Fruit fly (Drosophila melanogaster): ENCODE measurements around the gene CG8032.
A peak's percentile ranks its signal among the peaks of the same experiment; 100 is the strongest.

CG8032 gene

dm6 chr3R:8715851-8716550 lies 52.1 kb downstream of the CG8032 start, which contains the start of gene TMEM216:
Gene TMEM216 (plus strand): TSS chr3R:8716243.
- no peak for TF ChIP-seq CG11247 (GFP tag; IDR thresholded peaks at IDR 0.05)
- TF ChIP-seq CG18619 (GFP tag; optimal IDR thresholded peaks at IDR 0.05): no peak
- no peak for TF ChIP-seq caup (GFP tag; optimal IDR thresholded peaks at IDR 0.05; ENCODE audit: severe bottlenecking)
- peak; percentile 16 for TF ChIP-seq CG7987 (GFP tag; optimal IDR thresholded peaks at IDR 0.05)
- TF ChIP-seq lola (GFP tag; optimal IDR thresholded peaks at IDR 0.05): no peak
- no peak for TF ChIP-seq CG12236 (GFP tag; optimal IDR thresholded peaks at IDR 0.05)
- peak; percentile 60 for TF ChIP-seq BEAF-32 (GFP tag; optimal IDR thresholded peaks at IDR 0.05)
- TF ChIP-seq kay (GFP tag; optimal IDR thresholded peaks at IDR 0.05): no peak
- no peak for TF ChIP-seq Bdp1 (GFP tag; optimal IDR thresholded peaks at IDR 0.05)
- TF ChIP-seq knrl (GFP tag; IDR thresholded peaks at IDR 0.05; ENCODE audit: partially characterized antibody): no peak
- TF ChIP-seq dpn (GFP tag; optimal IDR thresholded peaks at IDR 0.05): peak in 1 of 2 experiments; percentile 6
- TF ChIP-seq dmrt11E (tag; optimal IDR thresholded peaks at IDR 0.05): peak; percentile 15
- peak; percentile 73 for TF ChIP-seq stwl (tag; optimal IDR thresholded peaks at IDR 0.05)
- peak; percentile 82 for TF ChIP-seq pzg (GFP tag; optimal IDR thresholded peaks at IDR 0.05)
- TF ChIP-seq CG7271 (tag; optimal IDR thresholded peaks at IDR 0.05): peak; percentile 10
- no peak for TF ChIP-seq CG17328 (GFP tag; IDR thresholded peaks at IDR 0.05)
- no peak for TF ChIP-seq CG1832 (GFP tag; optimal IDR thresholded peaks at IDR 0.05)
- TF ChIP-seq CG13287 (GFP tag; IDR thresholded peaks at IDR 0.05; ENCODE audit: partially characterized antibody): peak; percentile 73
- peak; percentile 36; the same call in 1 of the 2 replicates for TF ChIP-seq MBD-R2 (GFP tag; IDR thresholded peaks at IDR 0.05)
- no peak for TF ChIP-seq CG17568 (GFP tag; optimal IDR thresholded peaks at IDR 0.05)
- no peak for TF ChIP-seq ind (GFP tag; optimal IDR thresholded peaks at IDR 0.05)
- TF ChIP-seq CG30020 (tag; optimal IDR thresholded peaks at IDR 0.05): peak; percentile 25
- 0 out of 3 replicates have a peak, but pooled peaks have one; percentile 40 for TF ChIP-seq CG7963 (GFP tag; IDR thresholded peaks at IDR 0.05; ENCODE audit: partially characterized antibody)
- TF ChIP-seq Gug (GFP tag; IDR thresholded peaks at IDR 0.05): no peak
- peak; percentile 36 for TF ChIP-seq CG10543 (GFP tag; optimal IDR thresholded peaks at IDR 0.05)
- peak; percentile 76 for TF ChIP-seq Med (GFP tag)
- TF ChIP-seq HLH4C (GFP tag; IDR thresholded peaks at IDR 0.05; ENCODE audit: partially characterized antibody): peak; percentile 71
- no peak for TF ChIP-seq aop (GFP tag; IDR thresholded peaks at IDR 0.05)
- peak; percentile 77 for TF ChIP-seq Ets97D (GFP tag; optimal IDR thresholded peaks at IDR 0.05)
- no peak for TF ChIP-seq sisA (GFP tag; IDR thresholded peaks at IDR 0.05)
- TF ChIP-seq CG12942 (GFP tag; optimal IDR thresholded peaks at IDR 0.05): no peak
- peak; percentile 83 for TF ChIP-seq Elba2 (GFP tag; optimal IDR thresholded peaks at IDR 0.05)
- TF ChIP-seq Awh (GFP tag; IDR thresholded peaks at IDR 0.05): no peak
- TF ChIP-seq gcm2 (GFP tag; optimal IDR thresholded peaks at IDR 0.05): no peak
- TF ChIP-seq crp (GFP tag; optimal IDR thresholded peaks at IDR 0.05): peak; percentile 7 to 82
- no peak for TF ChIP-seq esg (GFP tag; conservative IDR thresholded peaks at IDR 0.05)
- no peak for TF ChIP-seq CG15479 (GFP tag; optimal IDR thresholded peaks at IDR 0.05)
- TF ChIP-seq fd64A (GFP tag; optimal IDR thresholded peaks at IDR 0.05): no peak
- no peak for TF ChIP-seq CG15696 (tag; optimal IDR thresholded peaks at IDR 0.05)
- no peak for TF ChIP-seq emc (GFP tag; optimal IDR thresholded peaks at IDR 0.05)
- TF ChIP-seq dimm (GFP tag; IDR thresholded peaks at IDR 0.05): no peak
- TF ChIP-seq wor (GFP tag; IDR thresholded peaks at IDR 0.05): no peak
- TF ChIP-seq CG3838 (GFP tag; optimal IDR thresholded peaks at IDR 0.05): no peak
- TF ChIP-seq croc (GFP tag; conservative IDR thresholded peaks at IDR 0.05): no peak
- peak in 1 of 2 experiments; percentile 15 for TF ChIP-seq bsh (GFP tag; optimal IDR thresholded peaks at IDR 0.05)
- no peak for TF ChIP-seq hth (optimal IDR thresholded peaks at IDR 0.05)
- no peak for TF ChIP-seq crc (GFP tag; optimal IDR thresholded peaks at IDR 0.05)
- peak; percentile 90 for TF ChIP-seq YL-1 (GFP tag; optimal IDR thresholded peaks at IDR 0.05)
- TF ChIP-seq Chrac-16 (GFP tag; optimal IDR thresholded peaks at IDR 0.05): no peak
